Worm (Caenorhabditis elegans) whole organism, L4 larva: Measurements from ENCODE around the gene din-1.

Experiments used
- F26F4.8 ChIP-seq: fragments of 200-800 bp; sonication (Bioruptor generic); conservative IDR thresholded peaks from 2 replicates; pipeline ENCODE4 v1.3.6; 2022; ENCODE audit warnings: missing genetic modification characterization, missing compliant biosample characterization
- F37D6.2 ChIP-seq: sonication (generic microtip); optimal IDR thresholded peaks from 2 replicates; lab custom pipeline; 2016; ENCODE audit warnings: mild to moderate bottlenecking, missing genetic modification characterization, missing compliant biosample characterization
- R02D3.7 ChIP-seq: fragments of 150-350 bp; sonication (generic microtip); optimal IDR thresholded peaks from 3 replicates; lab custom pipeline; 2014; ENCODE audit warnings: missing biosample characterization, missing genetic modification characterization
- aha-1 ChIP-seq: fragments of 150-350 bp; peaks from one replicate; lab custom pipeline; 2014; ENCODE audit warnings: missing biosample characterization, missing genetic modification characterization
- attf-4 ChIP-seq: sonication (generic microtip); optimal IDR thresholded peaks from 3 replicates; lab custom pipeline; 2017; ENCODE audit warnings: missing biosample characterization, missing genetic modification characterization
- ceh-20 ChIP-seq: fragments of 200-800 bp; sonication (Bioruptor generic); IDR thresholded peaks from 2 replicates; pipeline ENCODE4 v1.3.6; 2022; ENCODE audit warnings: missing genetic modification reagents, missing genetic modification characterization, missing compliant biosample characterization
- ceh-44 ChIP-seq: fragments of 200-800 bp; sonication (Bioruptor generic); IDR thresholded peaks from 2 replicates; pipeline ENCODE4 v1.3.6; 2022; ENCODE audit warnings: missing genetic modification reagents, missing genetic modification characterization, missing compliant biosample characterization
- ces-1 ChIP-seq: fragments of 150-350 bp; sonication (generic microtip); optimal IDR thresholded peaks from 4 replicates; lab custom pipeline; 2014; ENCODE audit warnings: missing biosample characterization, missing genetic modification reagents, missing genetic modification characterization
- ctbp-1 ChIP-seq: fragments of 200-800 bp; sonication (Bioruptor generic); IDR thresholded peaks from 2 replicates; pipeline ENCODE4 v1.3.6; 2022; ENCODE audit warnings: missing genetic modification reagents, missing genetic modification characterization, missing compliant biosample characterization
- daf-8 ChIP-seq: fragments of 200-800 bp; sonication (Bioruptor generic); IDR thresholded peaks from 2 replicates; pipeline ENCODE4 v1.3.6; 2022; ENCODE audit warnings: missing genetic modification characterization, missing compliant biosample characterization
- dmd-8 ChIP-seq: fragments of 200-800 bp; sonication (Bioruptor generic); IDR thresholded peaks from 2 replicates; pipeline ENCODE4 v1.3.6; 2022; ENCODE audit warnings: missing genetic modification characterization, missing compliant biosample characterization
- dpl-1 ChIP-seq: fragments of 150-350 bp; optimal IDR thresholded peaks from 2 replicates; lab custom pipeline; 2014; ENCODE audit warnings: missing biosample characterization, missing genetic modification reagents, missing genetic modification characterization
- egl-43 ChIP-seq: fragments of 200-800 bp; sonication (Bioruptor generic); IDR thresholded peaks from 2 replicates; pipeline ENCODE4 v1.3.6; 2022; ENCODE audit warnings: missing genetic modification reagents, missing genetic modification characterization, missing compliant biosample characterization
- gei-8 ChIP-seq: fragments of 200-800 bp; sonication (Bioruptor generic); optimal IDR thresholded peaks from 2 replicates; lab custom pipeline; 2018; ENCODE audit warnings: mild to moderate bottlenecking, missing genetic modification characterization, missing compliant biosample characterization
- hif-1 ChIP-seq, 2 experiments: sonication (generic microtip); optimal IDR thresholded peaks; 2 replicates each; lab custom pipeline; 2016 to 2017; ENCODE audit warnings: missing compliant biosample characterization in 2 of 2, missing genetic modification characterization in 2 of 2, missing genetic modification reagents in 2 of 2, missing genotype in 2 of 2, mild to moderate bottlenecking in 1 of 2
- hlh-11 ChIP-seq: fragments of 200-800 bp; sonication (Bioruptor generic); optimal IDR thresholded peaks from 2 replicates; lab custom pipeline; 2018; ENCODE audit warnings: mild to moderate bottlenecking, missing genetic modification characterization, missing compliant biosample characterization
- hlh-30 ChIP-seq: sonication (generic microtip); optimal IDR thresholded peaks from 2 replicates; lab custom pipeline; 2017; ENCODE audit warnings: antibody characterized with exemption, mild to moderate bottlenecking, missing genetic modification characterization, missing compliant biosample characterization; ENCODE audit not compliant: insufficient read depth
- jun-1 ChIP-seq: fragments of 150-350 bp; optimal IDR thresholded peaks from 2 replicates; lab custom pipeline; 2014; ENCODE audit warnings: missing biosample characterization, missing genetic modification reagents, missing genetic modification characterization
- lim-7 ChIP-seq: fragments of 200-800 bp; sonication (Bioruptor generic); IDR thresholded peaks from 2 replicates; pipeline ENCODE4 v1.3.6; 2022; ENCODE audit warnings: missing genetic modification characterization, missing compliant biosample characterization
- lin-1 ChIP-seq: fragments of 200-800 bp; sonication (Bioruptor generic); IDR thresholded peaks from 2 replicates; pipeline ENCODE4 v1.3.6; 2022; ENCODE audit warnings: missing genetic modification reagents, missing genetic modification characterization, missing compliant biosample characterization
- lin-13 ChIP-seq: fragments of 150-350 bp; optimal IDR thresholded peaks from 2 replicates; lab custom pipeline; 2014; ENCODE audit warnings: missing biosample characterization, missing genetic modification reagents, missing genetic modification characterization
- lin-29 ChIP-seq: fragments of 200-800 bp; sonication (Bioruptor generic); IDR thresholded peaks from 2 replicates; pipeline ENCODE4 v1.3.6; 2022; ENCODE audit warnings: missing genetic modification reagents, missing genetic modification characterization, missing compliant biosample characterization
- lin-38 ChIP-seq: fragments of 200-800 bp; sonication (Bioruptor generic); IDR thresholded peaks from 2 replicates; pipeline ENCODE4 v1.3.6; 2022; ENCODE audit warnings: missing genetic modification reagents, missing genetic modification characterization, missing compliant biosample characterization
- lsy-2 ChIP-seq, 2 experiments: fragments of 150-350 bp in 1 of 2; sonication (generic microtip) in 1 of 2; optimal IDR thresholded peaks; 2 replicates each; lab custom pipeline; 2014 to 2017; ENCODE audit warnings: missing biosample characterization in 2 of 2, missing genetic modification characterization in 2 of 2
- madf-5 ChIP-seq, 2 experiments: fragments of 200-800 bp; sonication (Bioruptor generic); IDR thresholded peaks; 2 replicates each; pipeline ENCODE4 v1.3.6; 2022; ENCODE audit warnings: missing compliant biosample characterization in 2 of 2, missing genetic modification characterization in 2 of 2
- mdl-1 ChIP-seq, 2 experiments: fragments of 150-350 bp in 1 of 2; sonication (generic microtip) in 1 of 2; optimal IDR thresholded peaks; 2 replicates each; lab custom pipeline; 2014 to 2017; ENCODE audit warnings: missing biosample characterization in 2 of 2, missing genetic modification characterization in 2 of 2
- mep-1 ChIP-seq: fragments of 150-350 bp; sonication (generic microtip); optimal IDR thresholded peaks from 3 replicates; lab custom pipeline; 2014; ENCODE audit warnings: missing biosample characterization, missing genetic modification characterization
- mes-2 ChIP-seq: sonication (generic microtip); optimal IDR thresholded peaks from 2 replicates; lab custom pipeline; 2016; ENCODE audit warnings: missing genotype, mild to moderate bottlenecking, missing genetic modification characterization, missing compliant biosample characterization; ENCODE audit not compliant: poor library complexity, severe bottlenecking
- mxl-2 ChIP-seq: fragments of 200-800 bp; sonication (Bioruptor generic); conservative IDR thresholded peaks from 2 replicates; pipeline ENCODE4 v1.3.6; 2022; ENCODE audit warnings: missing genetic modification reagents, missing genetic modification characterization, missing compliant biosample characterization
- mxl-3 ChIP-seq: fragments of 200-800 bp; sonication (Bioruptor generic); optimal IDR thresholded peaks from 2 replicates; lab custom pipeline; 2018; ENCODE audit warnings: mild to moderate bottlenecking, missing genetic modification characterization, missing compliant biosample characterization
- nhr-10 ChIP-seq: fragments of 150-350 bp; optimal IDR thresholded peaks from 2 replicates; lab custom pipeline; 2014; ENCODE audit warnings: missing biosample characterization, missing genetic modification characterization
- nhr-102 ChIP-seq: sonication (generic microtip); optimal IDR thresholded peaks from 2 replicates; lab custom pipeline; 2016; ENCODE audit warnings: mild to moderate bottlenecking, missing genetic modification characterization, moderate library complexity, missing compliant biosample characterization
- nhr-237 ChIP-seq: sonication (generic microtip); optimal IDR thresholded peaks from 2 replicates; lab custom pipeline; 2017; ENCODE audit warnings: missing biosample characterization, missing genetic modification characterization
- nhr-25 ChIP-seq: sonication (generic microtip); optimal IDR thresholded peaks from 2 replicates; lab custom pipeline; 2017; ENCODE audit warnings: missing genetic modification characterization, mild to moderate bottlenecking, missing compliant biosample characterization, antibody characterized with exemption, moderate library complexity, borderline replicate concordance; ENCODE audit not compliant: insufficient read depth
- nhr-41 ChIP-seq: fragments of 200-800 bp; sonication (Bioruptor generic); IDR thresholded peaks from 2 replicates; pipeline ENCODE4 v1.3.6; 2022; ENCODE audit warnings: missing genetic modification reagents, missing genetic modification characterization, missing compliant biosample characterization
- nhr-77 ChIP-seq: fragments of 150-350 bp; optimal IDR thresholded peaks from 2 replicates; lab custom pipeline; 2014; ENCODE audit warnings: missing biosample characterization, missing genetic modification characterization
- pha-4 ChIP-seq, 2 experiments: fragments of 150-350 bp in 1 of 2; fragments of 200-800 bp in 1 of 2; sonication (Bioruptor generic) in 1 of 2; IDR thresholded peaks in 1 of 2; optimal IDR thresholded peaks in 1 of 2; 2 replicates each; pipeline versions ENCODE4 v1.3.6 to Lab custom; 2014 to 2022; ENCODE audit warnings: missing genetic modification characterization in 2 of 2, missing genetic modification reagents in 2 of 2, missing biosample characterization in 1 of 2, missing compliant biosample characterization in 1 of 2
- rbr-2 ChIP-seq: sonication (generic microtip); optimal IDR thresholded peaks from 2 replicates; lab custom pipeline; 2016; ENCODE audit warnings: missing genotype, missing genetic modification characterization, missing compliant biosample characterization
- saeg-2 ChIP-seq: fragments of 200-800 bp; sonication (Bioruptor generic); IDR thresholded peaks from 2 replicates; pipeline ENCODE4 v1.3.6; 2022; ENCODE audit warnings: missing genetic modification reagents, missing genetic modification characterization, missing compliant biosample characterization
- snpc-1.2 ChIP-seq: fragments of 200-800 bp; sonication (Bioruptor generic); IDR thresholded peaks from 2 replicates; pipeline ENCODE4 v1.3.6; 2022; ENCODE audit warnings: missing genetic modification reagents, missing genetic modification characterization, missing compliant biosample characterization
- spr-1 ChIP-seq: sonication (generic microtip); optimal IDR thresholded peaks from 2 replicates; lab custom pipeline; 2016; ENCODE audit warnings: mild to moderate bottlenecking, missing genetic modification characterization, missing compliant biosample characterization
- spr-3 ChIP-seq: fragments of 200-800 bp; sonication (Bioruptor generic); optimal IDR thresholded peaks from 2 replicates; lab custom pipeline; 2018; ENCODE audit warnings: mild to moderate bottlenecking, missing genetic modification characterization, missing compliant biosample characterization
- tag-97 ChIP-seq: fragments of 200-800 bp; sonication (Bioruptor generic); IDR thresholded peaks from 2 replicates; pipeline ENCODE4 v1.3.6; 2022; ENCODE audit warnings: missing genetic modification characterization, missing compliant biosample characterization
- tra-1 ChIP-seq: fragments of 200-800 bp; sonication (Bioruptor generic); IDR thresholded peaks from 2 replicates; pipeline ENCODE4 v1.3.6; 2022; ENCODE audit warnings: missing genetic modification reagents, missing genetic modification characterization, missing compliant biosample characterization
- zag-1 ChIP-seq: fragments of 150-350 bp; optimal IDR thresholded peaks from 2 replicates; lab custom pipeline; 2014; ENCODE audit warnings: missing biosample characterization, missing genetic modification characterization
- zfp-2 ChIP-seq: sonication (generic microtip); optimal IDR thresholded peaks from 2 replicates; lab custom pipeline; 2016; ENCODE audit warnings: mild to moderate bottlenecking, missing genetic modification characterization, missing compliant biosample characterization
- zfp-3 ChIP-seq: fragments of 200-800 bp; sonication (Bioruptor generic); conservative IDR thresholded peaks from 2 replicates; pipeline ENCODE4 v1.3.6; 2022; ENCODE audit warnings: missing genetic modification reagents, missing genetic modification characterization, missing compliant biosample characterization

Gene din-1

ce11 chrII:11634681-11635527 is 1.5 kb upstream of the din-1 start (continued):
- TF ChIP-seq nhr-41 (GFP tag; lab: Robert Waterston, UW) (no peak), pha-4 (GFP tag; IDR thresholded peaks at IDR 0.05; lab: Robert Waterston, UW) (peak; percentile 78), pha-4 (tag; optimal IDR thresholded peaks at IDR 0.05; lab: Kevin White, UChicago) (peak; percentile 57), daf-8 (GFP tag; lab: Robert Waterston, UW) (no peak), mxl-3 (GFP tag; lab: Kevin White, UChicago) (peak; percentile 89), hlh-30 (peak; percentile 78), egl-43 (GFP tag; lab: Robert Waterston, UW) (peak; percentile 90), madf-5 (GFP tag; IDR thresholded peaks at IDR 0.05; lab: Robert Waterston, UW) (no peak), attf-4 (no peak), mxl-2 (0 out of 2 replicates have a peak, but pooled peaks have one; percentile 25), saeg-2 (GFP tag; lab: Robert Waterston, UW) (peak; percentile 65; the same call in 1 of the 2 replicates), F37D6.2 (tag; lab: Kevin White, UChicago) (peak; percentile 66), tra-1 (peak; percentile 61; the same call in 1 of the 2 replicates), aha-1 (peak; percentile 97), spr-3 (GFP tag; lab: Kevin White, UChicago) (peak; percentile 46), zfp-3 (GFP tag; lab: Robert Waterston, UW) (0 out of 2 replicates have a peak, but pooled peaks have one; percentile 31), zag-1 (tag; lab: Kevin White, UChicago) (peak; percentile 42), mep-1 (tag; lab: Kevin White, UChicago) (peak; percentile 90), mes-2 (tag; lab: Kevin White, UChicago) (peak; percentile 77), mdl-1 (tag; optimal IDR thresholded peaks at IDR 0.05; lab: Kevin White, UChicago) (peak; percentile 45 to 83), spr-1 (tag; lab: Kevin White, UChicago) (peak; percentile 67), dpl-1 (GFP tag; lab: Kevin White, UChicago) (peak; percentile 2), ceh-44 (GFP tag; lab: Robert Waterston, UW) (0 out of 2 replicates have a peak, but pooled peaks have one; percentile 29), lin-1 (peak; percentile 60), nhr-25 (tag; lab: Kevin White, UChicago) (peak; percentile 67), lin-13 (peak; percentile 84), hif-1 (tag; optimal IDR thresholded peaks at IDR 0.05; lab: Kevin White, UChicago) (peak in 1 of 2 experiments; percentile 79), jun-1 (tag; lab: Kevin White, UChicago) (no peak), ces-1 (GFP tag; lab: Kevin White, UChicago) (no peak), lsy-2 (tag; optimal IDR thresholded peaks at IDR 0.05; lab: Kevin White, UChicago) (peak; percentile 56 to 74), F26F4.8 (GFP tag; lab: Robert Waterston, UW) (no peak), lin-29 (GFP tag; lab: Robert Waterston, UW) (no peak), zfp-2 (tag; lab: Kevin White, UChicago) (no peak), nhr-102 (tag; lab: Kevin White, UChicago) (peak; percentile 20), rbr-2 (peak; percentile 88), gei-8 (GFP tag; lab: Kevin White, UChicago) (no peak), R02D3.7 (tag; lab: Kevin White, UChicago) (no peak), dmd-8 (peak; percentile 58; the same call in 1 of the 2 replicates), tag-97 (GFP tag; lab: Robert Waterston, UW) (0 out of 2 replicates have a peak, but pooled peaks have one; percentile 19), nhr-237 (tag; lab: Kevin White, UChicago) (no peak), hlh-11 (tag; lab: Kevin White, UChicago) (peak; percentile 95), nhr-10 (tag; lab: Kevin White, UChicago) (peak; percentile 37), lin-38 (GFP tag; lab: Robert Waterston, UW) (peak; percentile 59), ctbp-1 (GFP tag; lab: Robert Waterston, UW) (peak; percentile 55; the same call in 1 of the 2 replicates), nhr-77 (tag; lab: Kevin White, UChicago) (peak; percentile 49), ceh-20 (peak; percentile 87), lim-7 (GFP tag; lab: Robert Waterston, UW) (0 out of 2 replicates have a peak, but pooled peaks have one; percentile 26), snpc-1.2 (GFP tag; lab: Robert Waterston, UW) (peak; percentile 62)
